Fruit fly (Drosophila melanogaster): ENCODE results near the gene r.

- peak; percentile 9 for TF ChIP-seq bab1 (GFP tag; optimal IDR thresholded peaks at IDR 0.05)
- TF ChIP-seq Hr96 (GFP tag; optimal IDR thresholded peaks at IDR 0.05): no peak
- TF ChIP-seq Crg-1 (GFP tag; optimal IDR thresholded peaks at IDR 0.05): no peak
- no peak for TF ChIP-seq CG14711 (tag; optimal IDR thresholded peaks at IDR 0.05)
- TF ChIP-seq Mnt (GFP tag; optimal IDR thresholded peaks at IDR 0.05): no peak
- TF ChIP-seq CG12768 (GFP tag; optimal IDR thresholded peaks at IDR 0.05): no peak
- no peak for TF ChIP-seq pad (GFP tag; optimal IDR thresholded peaks at IDR 0.05)
Observed at dm6 chrX:16695658-16696181, 40.6 kb downstream of the r start, which contains the start of gene CG4678.
